Fruit fly (Drosophila melanogaster) whole organism, embryonic: Measurements from ENCODE around the gene Crg-1.
A peak's percentile ranks its signal among the peaks of the same experiment; 100 is the strongest.

Experiments used
- B-H1 ChIP-seq: fragments of 200-800 bp; sonication (Bioruptor generic); IDR thresholded peaks from 3 replicates; pipeline ENCODE4 v1.3.6; 2022; ENCODE audit warnings: missing biosample characterization, missing genetic modification characterization
- CG10366 ChIP-seq: fragments of 200-800 bp; sonication (Bioruptor generic); IDR thresholded peaks from 2 replicates; pipeline ENCODE4 v1.3.6; 2022; ENCODE audit warnings: missing biosample characterization, missing genetic modification characterization
- CG11456 ChIP-seq: fragments of 200-800 bp; sonication (Bioruptor generic); IDR thresholded peaks from 3 replicates; pipeline ENCODE4 v1.3.6; 2022; ENCODE audit warnings: missing biosample characterization, missing genetic modification characterization
- CG12071 ChIP-seq: fragments of 200-800 bp; sonication (Bioruptor generic); optimal IDR thresholded peaks from 3 replicates; lab custom pipeline; 2018; ENCODE audit warnings: missing biosample characterization, mild to moderate bottlenecking, missing genetic modification characterization
- CG13296 ChIP-seq: fragments of 200-800 bp; sonication (Bioruptor generic); optimal IDR thresholded peaks from 3 replicates; lab custom pipeline; 2018; ENCODE audit warnings: missing biosample characterization, mild to moderate bottlenecking, missing genetic modification characterization
- CG13894 ChIP-seq: fragments of 200-800 bp; sonication (Bioruptor generic); optimal IDR thresholded peaks from 3 replicates; lab custom pipeline; 2018; ENCODE audit warnings: missing biosample characterization, mild to moderate bottlenecking, missing genetic modification characterization, moderate library complexity
- CG15514 ChIP-seq: fragments of 200-800 bp; sonication (Bioruptor generic); optimal IDR thresholded peaks from 3 replicates; lab custom pipeline; 2017; ENCODE audit warnings: missing biosample characterization, missing genetic modification characterization, mild to moderate bottlenecking, moderate library complexity, missing genetic modification reagents
- CG1603 ChIP-seq: fragments of 200-800 bp; sonication (Bioruptor generic); optimal IDR thresholded peaks from 2 replicates; lab custom pipeline; 2019; ENCODE audit warnings: missing biosample characterization, mild to moderate bottlenecking, missing genetic modification characterization, moderate library complexity
- CG18262 ChIP-seq: fragments of 200-800 bp; optimal IDR thresholded peaks from 3 replicates; lab custom pipeline; 2019; ENCODE audit warnings: missing biosample characterization, mild to moderate bottlenecking, missing genetic modification characterization, moderate library complexity
- CG18599 ChIP-seq: fragments of 200-800 bp; sonication (Bioruptor generic); optimal IDR thresholded peaks from 3 replicates; lab custom pipeline; 2017; ENCODE audit warnings: missing biosample characterization, missing genetic modification characterization, mild to moderate bottlenecking, moderate library complexity, missing genetic modification reagents
- CG30403 ChIP-seq: fragments of 200-800 bp; sonication (Bioruptor generic); optimal IDR thresholded peaks from 3 replicates; lab custom pipeline; 2016; ENCODE audit warnings: missing biosample characterization, missing genetic modification characterization
- CG30431 ChIP-seq: fragments of 200-800 bp; sonication (Bioruptor generic); optimal IDR thresholded peaks from 2 replicates; lab custom pipeline; 2017; ENCODE audit warnings: missing biosample characterization, missing genetic modification characterization
- CG3163 ChIP-seq: fragments of 200-800 bp; sonication (Bioruptor generic); optimal IDR thresholded peaks from 3 replicates; lab custom pipeline; 2016; ENCODE audit warnings: missing biosample characterization, missing genetic modification characterization
- CG34376 ChIP-seq: fragments of 200-800 bp; sonication (Bioruptor generic); optimal IDR thresholded peaks from 2 replicates; lab custom pipeline; 2018; ENCODE audit warnings: missing biosample characterization, mild to moderate bottlenecking, missing genetic modification characterization
- CG4707 ChIP-seq: fragments of 200-800 bp; sonication (Bioruptor generic); optimal IDR thresholded peaks from 2 replicates; lab custom pipeline; 2018; ENCODE audit warnings: missing biosample characterization, mild to moderate bottlenecking, missing genetic modification characterization, moderate library complexity
- CG4820 ChIP-seq: fragments of 200-800 bp; sonication (Bioruptor generic); optimal IDR thresholded peaks from 3 replicates; lab custom pipeline; 2016; ENCODE audit warnings: missing biosample characterization, missing genetic modification characterization
- CG5245 ChIP-seq: fragments of 200-800 bp; sonication (Bioruptor generic); optimal IDR thresholded peaks from 3 replicates; lab custom pipeline; 2016; ENCODE audit warnings: missing biosample characterization, missing genetic modification characterization
- CG6765 ChIP-seq: fragments of 200-800 bp; sonication (Bioruptor generic); optimal IDR thresholded peaks from 3 replicates; lab custom pipeline; 2017; ENCODE audit warnings: missing biosample characterization, mild to moderate bottlenecking, missing genetic modification characterization
- CG7372 ChIP-seq: fragments of 200-800 bp; sonication (Bioruptor generic); IDR thresholded peaks from 2 replicates; pipeline ENCODE4 v1.3.6; 2022; ENCODE audit warnings: missing biosample characterization, missing genetic modification characterization
- CG7839 ChIP-seq: fragments of 200-800 bp; sonication (Bioruptor generic); optimal IDR thresholded peaks from 3 replicates; lab custom pipeline; 2018; ENCODE audit warnings: missing biosample characterization, mild to moderate bottlenecking, missing genetic modification characterization, moderate library complexity
- CG7987 ChIP-seq: fragments of 200-800 bp; sonication (Bioruptor generic); optimal IDR thresholded peaks from 2 replicates; lab custom pipeline; 2018; ENCODE audit warnings: missing biosample characterization, mild to moderate bottlenecking, missing genetic modification characterization, moderate library complexity
- CG8478 ChIP-seq: fragments of >200 bp; optimal IDR thresholded peaks from 2 replicates; lab custom pipeline; 2018
- CG9609 ChIP-seq: fragments of 200-800 bp; sonication (Bioruptor generic); optimal IDR thresholded peaks from 3 replicates; lab custom pipeline; 2016; ENCODE audit warnings: missing biosample characterization, missing genetic modification characterization
- D ChIP-seq, 2 experiments: fragments of 200-800 bp in 1 of 2; fragments of >200 bp in 1 of 2; sonication (Bioruptor generic) in 1 of 2; optimal IDR thresholded peaks; 2 replicates in 1 of 2; 3 replicates in 1 of 2; lab custom pipeline; 2017; ENCODE audit warnings: mild to moderate bottlenecking in 1 of 2, missing biosample characterization in 1 of 2, missing genetic modification characterization in 1 of 2, missing genetic modification reagents in 1 of 2
- Gsc ChIP-seq: fragments of 200-800 bp; sonication (Bioruptor generic); IDR thresholded peaks from 2 replicates; pipeline ENCODE4 v1.3.6; 2022; ENCODE audit warnings: missing biosample characterization, missing genetic modification characterization
- Hr3 ChIP-seq: fragments of 200-800 bp; sonication (Bioruptor generic); optimal IDR thresholded peaks from 3 replicates; lab custom pipeline; 2016; ENCODE audit warnings: missing biosample characterization, missing genetic modification characterization
- Lim3 ChIP-seq: fragments of 200-800 bp; sonication (Bioruptor generic); IDR thresholded peaks from 2 replicates; pipeline ENCODE4 v1.3.6; 2022; ENCODE audit warnings: missing biosample characterization, missing genetic modification characterization
- NfI ChIP-seq: fragments of 200-800 bp; sonication (Bioruptor generic); optimal IDR thresholded peaks from 3 replicates; lab custom pipeline; 2018; ENCODE audit warnings: missing biosample characterization, mild to moderate bottlenecking, missing genetic modification characterization, moderate library complexity
- Oaz ChIP-seq: fragments of 200-800 bp; sonication (Bioruptor generic); IDR thresholded peaks from 2 replicates; pipeline ENCODE4 v1.3.6; 2022; ENCODE audit warnings: missing biosample characterization, missing genetic modification characterization
- Oli ChIP-seq: fragments of 200-800 bp; sonication (Bioruptor generic); optimal IDR thresholded peaks from 2 replicates; lab custom pipeline; 2018; ENCODE audit warnings: missing biosample characterization, mild to moderate bottlenecking, missing genetic modification characterization, moderate library complexity
- Rfx ChIP-seq: fragments of 200-800 bp; sonication (Bioruptor generic); IDR thresholded peaks from 2 replicates; pipeline ENCODE4 v1.3.6; 2022; ENCODE audit warnings: missing biosample characterization, missing genetic modification characterization
- Vsx1 ChIP-seq: fragments of 200-800 bp; sonication (Bioruptor generic); optimal IDR thresholded peaks from 2 replicates; lab custom pipeline; 2017; ENCODE audit warnings: missing biosample characterization, mild to moderate bottlenecking, missing genetic modification characterization, missing genetic modification reagents
- bcd ChIP-seq: fragments of 200-800 bp; sonication (Bioruptor generic); optimal IDR thresholded peaks from 2 replicates; lab custom pipeline; 2017; ENCODE audit warnings: missing biosample characterization, mild to moderate bottlenecking, missing genetic modification characterization
- crol ChIP-seq: fragments of 200-800 bp; sonication (Bioruptor generic); IDR thresholded peaks from 2 replicates; pipeline ENCODE4 v1.3.6; 2022; ENCODE audit warnings: missing biosample characterization, missing genetic modification characterization
- crp ChIP-seq, 2 experiments: fragments of 200-800 bp; sonication (Bioruptor generic); optimal IDR thresholded peaks; 2 replicates in 1 of 2; 3 replicates in 1 of 2; lab custom pipeline; 2017; ENCODE audit warnings: missing biosample characterization in 2 of 2, missing genetic modification characterization in 2 of 2, mild to moderate bottlenecking in 1 of 2, moderate library complexity in 1 of 2
- disco-r ChIP-seq: fragments of 200-800 bp; sonication (Bioruptor generic); optimal IDR thresholded peaks from 2 replicates; lab custom pipeline; 2016; ENCODE audit warnings: missing biosample characterization, missing genetic modification characterization
- emc ChIP-seq: fragments of 200-800 bp; sonication (Bioruptor generic); optimal IDR thresholded peaks from 2 replicates; lab custom pipeline; 2016; ENCODE audit warnings: missing biosample characterization, missing genetic modification characterization
- fd102C ChIP-seq: fragments of 200-800 bp; sonication (Bioruptor generic); optimal IDR thresholded peaks from 2 replicates; lab custom pipeline; 2018; ENCODE audit warnings: missing biosample characterization, mild to moderate bottlenecking, missing genetic modification characterization, moderate library complexity
- fd3F ChIP-seq: fragments of 200-800 bp; sonication (Bioruptor generic); optimal IDR thresholded peaks from 2 replicates; lab custom pipeline; 2018; ENCODE audit warnings: missing biosample characterization, mild to moderate bottlenecking, missing genetic modification characterization, moderate library complexity
- gfzf ChIP-seq: fragments of 200-800 bp; sonication (Bioruptor generic); optimal IDR thresholded peaks from 2 replicates; lab custom pipeline; 2016; ENCODE audit warnings: missing biosample characterization, mild to moderate bottlenecking, missing genetic modification characterization, moderate library complexity
- jing ChIP-seq: fragments of 200-800 bp; sonication (Bioruptor generic); optimal IDR thresholded peaks from 2 replicates; lab custom pipeline; 2018; ENCODE audit warnings: missing biosample characterization, mild to moderate bottlenecking, missing genetic modification characterization
- kni ChIP-seq: fragments of 200-800 bp; sonication (Bioruptor generic); optimal IDR thresholded peaks from 3 replicates; lab custom pipeline; 2017; ENCODE audit warnings: mild to moderate bottlenecking, missing biosample characterization, missing genetic modification reagents, missing genetic modification characterization
- nerfin-1 ChIP-seq: fragments of 200-800 bp; sonication (Bioruptor generic); optimal IDR thresholded peaks from 3 replicates; lab custom pipeline; 2019; ENCODE audit warnings: missing biosample characterization, mild to moderate bottlenecking, missing genetic modification characterization, moderate library complexity
- shn ChIP-seq: fragments of 200-800 bp; sonication (Bioruptor generic); optimal IDR thresholded peaks from 3 replicates; lab custom pipeline; 2016; ENCODE audit warnings: missing biosample characterization, missing genetic modification characterization
- slou ChIP-seq: fragments of 200-800 bp; sonication (Bioruptor generic); optimal IDR thresholded peaks from 3 replicates; lab custom pipeline; 2016; ENCODE audit warnings: missing biosample characterization, missing genetic modification characterization
- sob ChIP-seq: fragments of 200-800 bp; sonication (Bioruptor generic); IDR thresholded peaks from 2 replicates; pipeline ENCODE4 v1.3.6; 2022; ENCODE audit warnings: missing biosample characterization, missing genetic modification characterization
- stwl ChIP-seq: fragments of 200-800 bp; sonication (Bioruptor generic); optimal IDR thresholded peaks from 3 replicates; lab custom pipeline; 2018; ENCODE audit warnings: missing biosample characterization, mild to moderate bottlenecking, missing genetic modification characterization, moderate library complexity
- sug ChIP-seq: fragments of 200-800 bp; optimal IDR thresholded peaks from 2 replicates; lab custom pipeline; 2019; ENCODE audit warnings: missing biosample characterization, mild to moderate bottlenecking, missing genetic modification characterization, moderate library complexity
- unc-4 ChIP-seq: fragments of 200-800 bp; sonication (Bioruptor generic); IDR thresholded peaks from 2 replicates; pipeline ENCODE4 v1.3.6; 2022; ENCODE audit warnings: missing biosample characterization, missing genetic modification characterization; ENCODE audit not compliant: partially characterized antibody

Gene Crg-1

DNA sequence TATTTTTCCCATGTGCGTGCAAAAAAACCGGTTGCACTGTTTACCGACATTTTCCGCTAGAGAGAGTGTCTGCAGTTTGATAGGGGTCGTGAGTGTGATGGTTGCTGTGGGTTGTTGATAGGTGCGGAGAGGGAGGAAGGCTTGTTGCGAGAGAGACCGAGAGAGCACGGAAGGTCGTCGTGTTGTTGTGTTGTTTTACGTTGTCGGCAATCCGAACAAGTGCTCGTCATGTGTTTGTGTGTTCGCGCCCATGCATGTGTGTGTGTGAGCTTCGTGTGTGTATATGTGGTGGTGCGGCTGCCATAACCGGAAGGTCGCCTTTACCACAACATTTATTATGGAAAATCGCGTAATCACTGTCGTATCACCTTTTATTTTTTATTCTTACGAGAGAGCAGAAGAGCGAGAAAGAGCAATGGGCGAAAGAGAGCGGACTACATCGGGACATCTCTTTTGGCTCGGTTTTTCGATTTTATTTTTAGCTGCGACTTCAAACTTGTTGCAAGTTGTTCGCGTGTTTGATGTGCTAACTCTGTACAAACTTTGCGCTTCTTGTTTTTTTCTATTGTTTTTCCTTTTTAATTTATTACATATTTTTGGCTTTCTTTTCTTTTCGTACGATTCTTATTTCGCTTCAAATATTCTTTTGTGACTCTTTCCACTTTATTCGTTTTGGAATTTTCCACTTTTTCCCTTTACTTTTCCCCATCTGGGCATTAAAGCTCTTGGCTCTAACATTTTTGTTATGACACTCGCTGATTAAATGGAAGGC lies 48.3 kb upstream of the Crg-1 start (continued):
- TF ChIP-seq CG4707 (GFP tag; lab: Kevin White, UChicago) = no peak
- no peak for TF ChIP-seq emc (GFP tag; lab: Kevin White, UChicago)
- peak; percentile 21 for TF ChIP-seq CG12071 (GFP tag; lab: Kevin White, UChicago)
- no peak for TF ChIP-seq CG9609 (GFP tag; lab: Kevin White, UChicago)
- peak; percentile 29 for TF ChIP-seq nerfin-1 (tag; lab: Kevin White, UChicago)
- no peak for TF ChIP-seq CG7372 (GFP tag; lab: Robert Waterston, UW)
- no peak for TF ChIP-seq Vsx1
- TF ChIP-seq bcd (GFP tag; lab: Kevin White, UChicago) = no peak
- peak; percentile 73 for TF ChIP-seq CG13894 (tag; lab: Kevin White, UChicago)
- TF ChIP-seq D (optimal IDR thresholded peaks at IDR 0.05; lab: Kevin White, UChicago) = no peak
- TF ChIP-seq D (GFP tag; optimal IDR thresholded peaks at IDR 0.05; lab: Kevin White, UChicago) = no peak
- no peak for TF ChIP-seq CG10366 (GFP tag; lab: Robert Waterston, UW)
- no peak for TF ChIP-seq fd3F
- no peak for TF ChIP-seq CG18262 (tag; lab: Kevin White, UChicago)
- no peak for TF ChIP-seq Hr3 (GFP tag; lab: Kevin White, UChicago)
- TF ChIP-seq CG30431 (GFP tag; lab: Kevin White, UChicago) = no peak
- TF ChIP-seq jing = no peak
- no peak for TF ChIP-seq CG7839 (tag; lab: Kevin White, UChicago)
- no peak for TF ChIP-seq CG4820 (GFP tag; lab: Kevin White, UChicago)
- TF ChIP-seq CG15514 (GFP tag; lab: Kevin White, UChicago) = no peak
- peak; percentile 89 for TF ChIP-seq CG34376
- TF ChIP-seq crp (GFP tag; optimal IDR thresholded peaks at IDR 0.05; lab: Kevin White, UChicago) = no peak
- TF ChIP-seq CG7987 (GFP tag; lab: Kevin White, UChicago) = peak; percentile 47
- no peak for TF ChIP-seq fd102C
- TF ChIP-seq B-H1 = no peak
- TF ChIP-seq Oaz (GFP tag; lab: Robert Waterston, UW) = no peak
- peak; percentile 80 for TF ChIP-seq CG3163 (GFP tag; lab: Kevin White, UChicago)
- TF ChIP-seq CG30403 (GFP tag; lab: Kevin White, UChicago) = no peak
- TF ChIP-seq CG6765 (GFP tag; lab: Kevin White, UChicago) = no peak
- TF ChIP-seq NfI = no peak
- 0 out of 2 replicates have a peak, but pooled peaks have one; percentile 28 for TF ChIP-seq unc-4 (GFP tag; lab: Robert Waterston, UW)
- no peak for TF ChIP-seq slou (GFP tag; lab: Kevin White, UChicago)
- TF ChIP-seq CG8478 (lab: Kevin White, UChicago) = peak; percentile 81
- peak; percentile 94 for TF ChIP-seq kni (GFP tag; lab: Kevin White, UChicago)
- TF ChIP-seq disco-r (GFP tag; lab: Kevin White, UChicago) = no peak
- no peak for TF ChIP-seq Lim3 (GFP tag; lab: Robert Waterston, UW)
- TF ChIP-seq sob = no peak
- TF ChIP-seq Gsc (GFP tag; lab: Robert Waterston, UW) = no peak
- no peak for TF ChIP-seq Oli (tag; lab: Kevin White, UChicago)
- peak; percentile 16 for TF ChIP-seq CG1603 (tag; lab: Kevin White, UChicago)
- TF ChIP-seq stwl (tag; lab: Kevin White, UChicago) = no peak
- TF ChIP-seq CG13296 (GFP tag; lab: Kevin White, UChicago) = no peak
- TF ChIP-seq CG18599 = no peak
- TF ChIP-seq shn (GFP tag; lab: Kevin White, UChicago) = no peak
- peak; percentile 53 for TF ChIP-seq sug (tag; lab: Kevin White, UChicago)
- TF ChIP-seq CG11456 (GFP tag; lab: Robert Waterston, UW) = peak; percentile 30; the same call in 2 of the 3 replicates
- TF ChIP-seq Rfx (GFP tag; lab: Robert Waterston, UW) = no peak
- TF ChIP-seq gfzf (GFP tag; lab: Kevin White, UChicago) = no peak
- peak; percentile 98 for TF ChIP-seq crol (GFP tag; lab: Robert Waterston, UW)
- no peak for TF ChIP-seq CG5245 (GFP tag; lab: Kevin White, UChicago)
